Worm (Caenorhabditis elegans) whole organism, mixed stage, embryonic: ENCODE data around the gene sulp-5.

Experiments used
- M03D4.4 ChIP-seq: sonication (generic microtip); optimal IDR thresholded peaks from 2 replicates; lab custom pipeline; 2017; ENCODE audit warnings: mild to moderate bottlenecking, missing genetic modification characterization, missing compliant biosample characterization
- bed-3 ChIP-seq: fragments of 200-800 bp; sonication (Bioruptor generic); optimal IDR thresholded peaks from 3 replicates; lab custom pipeline; 2018; ENCODE audit warnings: mild to moderate bottlenecking, missing genetic modification characterization, moderate library complexity, missing compliant biosample characterization
- blmp-1 ChIP-seq: fragments of 150-350 bp; optimal IDR thresholded peaks from 2 replicates; lab custom pipeline; 2014; ENCODE audit warnings: missing biosample characterization, missing genetic modification characterization
- ceh-39 ChIP-seq: fragments of 150-350 bp; optimal IDR thresholded peaks from 2 replicates; lab custom pipeline; 2014; ENCODE audit warnings: missing biosample characterization, missing genetic modification characterization
- ceh-43 ChIP-seq: fragments of 200-800 bp; sonication (Bioruptor generic); optimal IDR thresholded peaks from 2 replicates; lab custom pipeline; 2018; ENCODE audit warnings: mild to moderate bottlenecking, missing genetic modification characterization, moderate library complexity, missing compliant biosample characterization
- ceh-83 ChIP-seq: fragments of 200-800 bp; sonication (Bioruptor generic); optimal IDR thresholded peaks from 2 replicates; lab custom pipeline; 2018; ENCODE audit warnings: mild to moderate bottlenecking, missing genetic modification characterization, missing compliant biosample characterization
- ces-1 ChIP-seq: fragments of 150-350 bp; optimal IDR thresholded peaks from 2 replicates; lab custom pipeline; 2014; ENCODE audit warnings: missing biosample characterization, missing genetic modification reagents, missing genetic modification characterization
- cnd-1 ChIP-seq: fragments of 200-800 bp; sonication (Bioruptor generic); optimal IDR thresholded peaks from 2 replicates; lab custom pipeline; 2018; ENCODE audit warnings: mild to moderate bottlenecking, missing genetic modification characterization, missing compliant biosample characterization
- drap-1 ChIP-seq: fragments of 200-800 bp; sonication (Bioruptor generic); optimal IDR thresholded peaks from 3 replicates; lab custom pipeline; 2018; ENCODE audit warnings: mild to moderate bottlenecking, missing genetic modification characterization, missing compliant biosample characterization
- elt-1 ChIP-seq: sonication (generic microtip); optimal IDR thresholded peaks from 2 replicates; lab custom pipeline; 2017; ENCODE audit warnings: missing genetic modification characterization, mild to moderate bottlenecking, missing compliant biosample characterization, antibody characterized with exemption, moderate library complexity, borderline replicate concordance; ENCODE audit not compliant: insufficient read depth
- elt-3 ChIP-seq: fragments of 150-350 bp; optimal IDR thresholded peaks from 2 replicates; lab custom pipeline; 2014; ENCODE audit warnings: missing biosample characterization, missing genetic modification characterization
- flh-1 ChIP-seq: fragments of 200-800 bp; sonication (Bioruptor generic); optimal IDR thresholded peaks from 2 replicates; lab custom pipeline; 2018; ENCODE audit warnings: mild to moderate bottlenecking, missing genetic modification characterization, moderate library complexity, missing compliant biosample characterization
- ham-2 ChIP-seq: fragments of 200-800 bp; sonication (Bioruptor generic); optimal IDR thresholded peaks from 2 replicates; lab custom pipeline; 2018; ENCODE audit warnings: mild to moderate bottlenecking, missing genetic modification characterization, missing compliant biosample characterization
- hlh-1 ChIP-seq: fragments of 150-350 bp; optimal IDR thresholded peaks from 2 replicates; lab custom pipeline; 2014; ENCODE audit warnings: missing biosample characterization, missing genetic modification reagents, missing genetic modification characterization
- lin-13 ChIP-seq: fragments of 150-350 bp; optimal IDR thresholded peaks from 2 replicates; lab custom pipeline; 2014; ENCODE audit warnings: missing biosample characterization, missing genetic modification characterization
- lin-32 ChIP-seq: fragments of 200-800 bp; sonication (Bioruptor generic); optimal IDR thresholded peaks from 2 replicates; lab custom pipeline; 2018; ENCODE audit warnings: mild to moderate bottlenecking, missing genetic modification characterization, missing compliant biosample characterization
- lsy-2 ChIP-seq: fragments of 150-350 bp; optimal IDR thresholded peaks from 2 replicates; lab custom pipeline; 2014; ENCODE audit warnings: missing biosample characterization, missing genetic modification characterization
- mab-5 ChIP-seq: fragments of 150-350 bp; optimal IDR thresholded peaks from 2 replicates; lab custom pipeline; 2014; ENCODE audit warnings: missing biosample characterization, missing genetic modification characterization
- mep-1 ChIP-seq: fragments of 150-350 bp; optimal IDR thresholded peaks from 2 replicates; lab custom pipeline; 2017; ENCODE audit warnings: missing biosample characterization, missing genetic modification reagents, missing genetic modification characterization, inconsistent platforms
- mls-2 ChIP-seq: sonication (generic microtip); optimal IDR thresholded peaks from 2 replicates; lab custom pipeline; 2016; ENCODE audit warnings: mild to moderate bottlenecking, missing genetic modification characterization, moderate library complexity, missing compliant biosample characterization
- nhr-12 ChIP-seq: fragments of 150-350 bp; optimal IDR thresholded peaks from 2 replicates; lab custom pipeline; 2014; ENCODE audit warnings: missing biosample characterization, missing genetic modification characterization
- nhr-2 ChIP-seq: fragments of 150-350 bp; optimal IDR thresholded peaks from 2 replicates; lab custom pipeline; 2014; ENCODE audit warnings: missing biosample characterization, missing genetic modification characterization
- nhr-237 ChIP-seq: fragments of 150-350 bp; optimal IDR thresholded peaks from 2 replicates; lab custom pipeline; 2014; ENCODE audit warnings: missing biosample characterization, missing genetic modification characterization
- nhr-28 ChIP-seq: fragments of 150-350 bp; optimal IDR thresholded peaks from 2 replicates; lab custom pipeline; 2014; ENCODE audit warnings: missing biosample characterization, missing genetic modification characterization
- pha-4 ChIP-seq: fragments of 150-350 bp; optimal IDR thresholded peaks from 2 replicates; lab custom pipeline; 2018; ENCODE audit warnings: missing biosample characterization, missing genetic modification reagents, missing genetic modification characterization
- sem-2 ChIP-seq: fragments of 200-800 bp; sonication (Bioruptor generic); optimal IDR thresholded peaks from 2 replicates; lab custom pipeline; 2018; ENCODE audit warnings: mild to moderate bottlenecking, missing genetic modification characterization, missing compliant biosample characterization
- snpc-4 ChIP-seq: fragments of 150-350 bp; optimal IDR thresholded peaks from 2 replicates; lab custom pipeline; 2014; ENCODE audit warnings: missing biosample characterization, missing genetic modification characterization
- tbx-8 ChIP-seq: fragments of 200-800 bp; sonication (Bioruptor generic); optimal IDR thresholded peaks from 2 replicates; lab custom pipeline; 2018; ENCODE audit warnings: mild to moderate bottlenecking, missing genetic modification characterization, moderate library complexity, missing compliant biosample characterization
- unc-120 ChIP-seq: sonication (generic microtip); optimal IDR thresholded peaks from 2 replicates; lab custom pipeline; 2017; ENCODE audit warnings: missing genetic modification characterization, missing compliant biosample characterization; ENCODE audit not compliant: poor library complexity, severe bottlenecking
- unc-39 ChIP-seq: fragments of 150-350 bp; optimal IDR thresholded peaks from 2 replicates; lab custom pipeline; 2014; ENCODE audit warnings: missing biosample characterization, missing genetic modification characterization
- zip-8 ChIP-seq: fragments of 150-350 bp; optimal IDR thresholded peaks from 2 replicates; lab custom pipeline; 2014; ENCODE audit warnings: missing biosample characterization, missing genetic modification characterization

The sulp-5 gene

DNA sequence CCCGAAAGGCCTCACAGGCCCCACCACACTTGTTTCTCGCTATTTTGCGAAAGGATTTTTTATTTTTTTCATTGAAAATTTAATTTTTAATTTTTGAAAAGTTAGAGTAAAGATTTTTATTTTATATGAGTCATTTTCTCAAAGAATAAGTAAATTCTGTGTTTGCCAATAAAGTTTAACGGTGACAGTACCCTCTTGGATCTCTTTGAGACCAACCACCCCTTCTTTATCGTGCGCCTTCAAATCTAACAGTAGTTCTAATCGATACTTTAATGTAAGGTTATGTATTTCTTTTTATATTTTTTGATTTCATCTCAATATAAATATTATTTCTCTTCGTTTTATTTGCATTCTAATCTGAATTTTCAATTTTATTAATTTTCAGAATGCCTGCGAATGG lies 34.3 kb upstream of the sulp-5 start, which contains the start of gene hmp-1:
Gene hmp-1 (plus strand): TSS at position 380 of the 400 bp plus-strand sequence.
- TF ChIP-seq zip-8 (tag; lab: Kevin White, UChicago) = no peak
- TF ChIP-seq M03D4.4 = no peak
- TF ChIP-seq lin-32 (GFP tag; lab: Kevin White, UChicago) = no peak
- no peak for TF ChIP-seq ham-2 (GFP tag; lab: Kevin White, UChicago)
- no peak for TF ChIP-seq blmp-1
- no peak for TF ChIP-seq pha-4
- TF ChIP-seq bed-3 (GFP tag; lab: Kevin White, UChicago) = no peak
- TF ChIP-seq nhr-12 (tag; lab: Kevin White, UChicago) = no peak
- no peak for TF ChIP-seq tbx-8 (GFP tag; lab: Kevin White, UChicago)
- TF ChIP-seq elt-3 (tag; lab: Kevin White, UChicago) = no peak
- no peak for TF ChIP-seq ces-1 (GFP tag; lab: Kevin White, UChicago)
- TF ChIP-seq sem-2 = no peak
- TF ChIP-seq elt-1 = no peak
- no peak for TF ChIP-seq ceh-39 (tag; lab: Kevin White, UChicago)
- TF ChIP-seq ceh-43 (GFP tag; lab: Kevin White, UChicago) = no peak
- no peak for TF ChIP-seq unc-39
- TF ChIP-seq nhr-2 (tag; lab: Kevin White, UChicago) = no peak
- TF ChIP-seq mab-5 = no peak
- TF ChIP-seq flh-1 (GFP tag; lab: Kevin White, UChicago) = no peak
- TF ChIP-seq cnd-1 (tag; lab: Kevin White, UChicago) = no peak

DNA sequence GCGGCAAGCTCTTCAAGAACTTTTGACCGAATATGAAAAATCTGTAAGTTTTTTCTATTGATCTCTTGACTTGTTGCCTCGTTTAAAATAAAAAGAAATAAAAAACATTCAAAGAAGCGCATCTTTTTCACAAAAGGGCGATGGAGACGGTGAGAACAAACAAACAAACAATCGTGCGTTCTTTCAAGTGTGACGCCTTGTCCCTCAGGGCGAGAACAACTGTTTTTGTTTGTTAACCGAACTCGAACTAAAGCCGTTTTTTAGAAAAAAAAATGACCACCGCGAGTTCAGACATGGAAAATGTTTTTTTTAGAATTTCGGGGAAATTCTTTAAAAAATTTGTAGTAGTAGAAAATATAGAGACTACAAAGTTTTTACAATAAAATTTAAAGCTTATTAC lies 32.9 kb upstream of the sulp-5 start:
- TF ChIP-seq nhr-12 (tag; lab: Kevin White, UChicago) (no peak), tbx-8 (GFP tag; lab: Kevin White, UChicago) (no peak), unc-39 (no peak), cnd-1 (tag; lab: Kevin White, UChicago) (no peak), flh-1 (GFP tag; lab: Kevin White, UChicago) (no peak), drap-1 (GFP tag; lab: Kevin White, UChicago) (no peak), bed-3 (GFP tag; lab: Kevin White, UChicago) (no peak)

DNA sequence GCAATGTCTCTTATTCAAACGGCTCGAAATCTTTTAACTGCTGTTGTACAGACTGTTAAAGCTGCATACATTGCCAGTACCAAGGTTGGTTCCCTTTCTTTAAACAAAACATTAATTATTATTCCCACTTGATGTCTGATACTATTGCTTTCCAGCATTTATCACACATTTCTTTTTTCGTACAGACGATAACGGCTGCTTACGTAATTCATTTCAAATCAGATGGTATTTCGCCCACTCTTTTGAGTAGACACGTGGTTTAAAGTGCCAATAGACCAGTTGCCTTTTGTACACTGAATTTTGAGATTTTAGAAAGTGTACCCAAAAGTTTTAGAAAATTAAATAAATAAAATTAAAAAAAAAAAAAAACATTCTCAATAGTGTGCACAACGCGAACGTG lies 30.4 kb upstream of the sulp-5 start:
- TF ChIP-seq ceh-39 (tag; lab: Kevin White, UChicago) (no peak), nhr-237 (tag; lab: Kevin White, UChicago) (no peak), drap-1 (GFP tag; lab: Kevin White, UChicago) (no peak), ceh-83 (no peak), nhr-28 (tag; lab: Kevin White, UChicago) (no peak), pha-4 (no peak), hlh-1 (tag; lab: Kevin White, UChicago) (no peak), bed-3 (GFP tag; lab: Kevin White, UChicago) (no peak), lin-13 (tag; lab: Kevin White, UChicago) (no peak), elt-1 (no peak), mls-2 (tag; lab: Kevin White, UChicago) (no peak), lsy-2 (tag; lab: Kevin White, UChicago) (no peak)
- TF ChIP-seq, all 35 proteins: peak for 0

DNA sequence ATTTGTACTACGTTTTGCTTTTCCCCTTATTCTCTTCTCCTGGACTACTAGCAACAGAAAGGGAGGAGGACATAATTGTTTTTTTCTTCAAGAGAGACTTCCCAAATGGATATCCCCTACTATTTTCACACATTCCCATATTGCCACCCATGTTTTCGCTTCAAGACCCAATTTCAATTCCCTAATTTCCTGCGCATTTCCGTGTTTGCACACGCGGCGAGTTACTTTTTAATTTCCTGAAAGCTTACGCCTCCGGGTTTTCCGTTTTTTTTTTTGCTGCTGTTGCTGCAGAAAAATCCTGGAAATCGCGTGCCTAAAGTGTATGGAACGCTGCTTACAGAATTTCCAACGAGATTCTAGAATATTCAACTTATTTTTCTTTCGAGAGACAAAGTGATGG lies 27.5 kb upstream of the sulp-5 start:
- TF ChIP-seq mls-2 (tag; lab: Kevin White, UChicago) = peak; percentile 30
- no peak for TF ChIP-seq zip-8 (tag; lab: Kevin White, UChicago)
- TF ChIP-seq bed-3 (GFP tag; lab: Kevin White, UChicago) = no peak
- TF ChIP-seq ces-1 (GFP tag; lab: Kevin White, UChicago) = peak; percentile 37
- TF ChIP-seq hlh-1 (tag; lab: Kevin White, UChicago) = no peak

DNA sequence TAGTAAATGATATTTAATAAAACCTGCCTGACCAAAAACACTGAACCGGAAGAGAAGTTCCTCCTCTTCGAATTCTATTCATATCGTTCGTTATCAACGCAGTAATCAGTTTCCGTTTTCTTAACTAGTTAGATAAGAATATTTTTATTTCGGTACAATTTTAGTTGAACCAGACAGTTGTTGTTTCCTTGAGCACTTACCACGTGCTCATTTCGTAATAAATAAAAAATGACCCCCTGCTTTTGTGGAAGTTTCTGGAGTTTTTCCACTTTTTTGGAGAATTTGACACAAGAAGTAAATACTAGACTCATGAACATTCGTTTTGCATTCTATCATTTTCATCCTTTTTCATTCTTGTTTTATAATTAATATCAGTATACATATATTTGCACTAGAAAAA lies 26.1 kb upstream of the sulp-5 start:
- TF ChIP-seq nhr-12 (tag; lab: Kevin White, UChicago) (no peak), unc-120 (tag; lab: Kevin White, UChicago) (no peak), ceh-39 (tag; lab: Kevin White, UChicago) (no peak), hlh-1 (tag; lab: Kevin White, UChicago) (no peak), flh-1 (GFP tag; lab: Kevin White, UChicago) (no peak), nhr-237 (tag; lab: Kevin White, UChicago) (no peak), lin-32 (GFP tag; lab: Kevin White, UChicago) (no peak), ces-1 (GFP tag; lab: Kevin White, UChicago) (no peak), mep-1 (tag; lab: Kevin White, UChicago) (no peak), snpc-4 (tag; lab: Kevin White, UChicago) (no peak), elt-1 (no peak), elt-3 (tag; lab: Kevin White, UChicago) (no peak), ceh-83 (no peak)
- TF ChIP-seq, all 35 proteins: peak for 0
